Fruit fly (Drosophila melanogaster): ENCODE results near the gene Ilp4.

dm6 chr3L:9799398-9799797 lies 4.7 kb downstream of the Ilp4 start, which contains the start of gene Ilp2:
- TF ChIP-seq Hr96 (GFP tag; optimal IDR thresholded peaks at IDR 0.05) (no peak), CG5204 (GFP tag; optimal IDR thresholded peaks at IDR 0.05) (no peak), Crg-1 (GFP tag; optimal IDR thresholded peaks at IDR 0.05) (no peak), ovo (GFP tag; optimal IDR thresholded peaks at IDR 0.05) (no peak), kay (GFP tag; ENCODE audit: borderline replicate concordance) (no peak), CG12768 (GFP tag; optimal IDR thresholded peaks at IDR 0.05) (no peak), bab1 (GFP tag; optimal IDR thresholded peaks at IDR 0.05) (no peak), CG7045 (GFP tag; optimal IDR thresholded peaks at IDR 0.05) (no peak), CG7101 (tag; optimal IDR thresholded peaks at IDR 0.05) (no peak)
